Worm (Caenorhabditis elegans) whole organism, L4/young adult: Measurements from ENCODE around the gene F11A5.15.

Experiments used
- W03F9.2 ChIP-seq: fragments of 150-350 bp; optimal IDR thresholded peaks from 2 replicates; lab custom pipeline; 2014; ENCODE audit warnings: missing biosample characterization, missing genetic modification characterization
- dao-5 ChIP-seq: sonication (generic microtip); optimal IDR thresholded peaks from 2 replicates; lab custom pipeline; 2016; ENCODE audit warnings: missing genotype, missing genetic modification characterization, moderate library complexity, missing compliant biosample characterization
- him-1 ChIP-seq: sonication (generic microtip); optimal IDR thresholded peaks from 2 replicates; lab custom pipeline; 2016; ENCODE audit warnings: missing genotype, missing genetic modification reagents, missing genetic modification characterization, missing compliant biosample characterization

DNA sequence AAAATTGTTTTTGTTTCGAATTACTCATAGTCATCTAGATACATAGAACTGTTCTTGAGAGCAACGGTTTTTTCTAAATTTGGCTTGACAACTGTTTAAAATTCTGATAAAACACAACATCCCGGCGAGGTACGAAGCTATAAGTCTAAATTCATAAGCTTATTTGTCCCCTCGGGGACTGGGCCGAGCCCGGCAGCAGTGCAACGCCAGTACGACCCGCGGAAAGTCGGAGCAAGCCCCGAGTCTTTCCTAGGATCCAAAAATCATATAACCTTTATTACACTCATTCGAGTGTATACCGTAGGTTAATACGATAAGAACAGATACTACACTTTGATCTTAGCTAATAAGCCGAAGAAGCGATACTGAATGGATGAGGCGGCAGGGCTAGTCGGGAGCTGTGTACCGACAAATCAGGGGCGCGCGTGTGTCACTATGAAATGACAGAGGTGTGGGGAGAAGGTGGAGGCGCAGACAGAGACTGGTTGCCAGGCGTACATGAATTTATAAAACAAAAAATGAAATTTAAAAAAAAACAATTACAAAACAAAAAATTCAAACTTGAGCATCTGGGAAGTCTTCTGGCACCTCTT is 7.2 kb upstream of the F11A5.15 start:
- TF ChIP-seq him-1, result no peak
- TF ChIP-seq W03F9.2, result no peak
- TF ChIP-seq dao-5, result no peak
